Fruit fly (Drosophila melanogaster): ENCODE data around the gene CG10616.

The CG10616 gene

DNA sequence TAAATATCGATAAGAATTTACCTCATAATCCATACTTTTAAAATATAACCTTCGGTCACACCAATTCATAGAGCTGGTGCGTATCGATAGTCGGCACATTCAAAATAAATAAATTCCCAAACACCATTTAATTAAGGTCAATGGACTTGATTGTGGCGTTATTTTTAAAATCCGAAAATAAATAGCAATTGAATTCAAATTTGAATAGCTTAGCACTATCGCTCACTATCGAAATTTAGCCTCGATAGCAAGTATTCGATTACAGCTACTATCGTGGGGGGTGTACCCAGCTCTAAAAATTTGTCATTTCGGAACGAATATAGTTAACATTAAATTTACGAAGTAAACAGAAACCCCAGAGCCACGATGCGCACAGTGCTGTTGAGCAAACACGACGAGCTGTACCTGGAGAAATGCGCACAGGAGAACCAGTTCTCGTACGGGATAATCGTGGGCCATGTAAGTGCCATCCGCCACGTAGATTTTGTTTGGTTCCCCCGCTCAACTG, at the start of gene CG10616:
Gene CG10616 (plus strand): TSS at position 258 of the 508 bp plus-strand sequence.
- no peak for TF ChIP-seq CG3032 (tag; optimal IDR thresholded peaks at IDR 0.05)
- no peak for TF ChIP-seq topi (GFP tag; optimal IDR thresholded peaks at IDR 0.05)
- peak; percentile 11 for TF ChIP-seq esn (GFP tag; optimal IDR thresholded peaks at IDR 0.05)
- no peak for TF ChIP-seq CG6163 (GFP tag; IDR thresholded peaks at IDR 0.05)
- no peak for TF ChIP-seq dsx (GFP tag; optimal IDR thresholded peaks at IDR 0.05; ENCODE audit: poor library complexity, severe bottlenecking)
- TF ChIP-seq fd59A (GFP tag; optimal IDR thresholded peaks at IDR 0.05): no peak
- TF ChIP-seq Eip78C (GFP tag): peak; percentile 56

- TF ChIP-seq CG6808 (GFP tag; optimal IDR thresholded peaks at IDR 0.05) (no peak), CG3919 (GFP tag; optimal IDR thresholded peaks at IDR 0.05) (peak; percentile 61), eg (GFP tag; IDR thresholded peaks at IDR 0.05) (peak; percentile 30; the same call in 1 of the 3 replicates), CG6163 (GFP tag; IDR thresholded peaks at IDR 0.05) (0 out of 3 replicates have a peak, but pooled peaks have one; percentile 7)
These were observed 39.0 kb upstream of the CG10616 start, which contains the start of gene toe for dm6 chr3L:12432392-12433012. TSS of gene toe (minus strand) at chr3L:12432668.

DNA sequence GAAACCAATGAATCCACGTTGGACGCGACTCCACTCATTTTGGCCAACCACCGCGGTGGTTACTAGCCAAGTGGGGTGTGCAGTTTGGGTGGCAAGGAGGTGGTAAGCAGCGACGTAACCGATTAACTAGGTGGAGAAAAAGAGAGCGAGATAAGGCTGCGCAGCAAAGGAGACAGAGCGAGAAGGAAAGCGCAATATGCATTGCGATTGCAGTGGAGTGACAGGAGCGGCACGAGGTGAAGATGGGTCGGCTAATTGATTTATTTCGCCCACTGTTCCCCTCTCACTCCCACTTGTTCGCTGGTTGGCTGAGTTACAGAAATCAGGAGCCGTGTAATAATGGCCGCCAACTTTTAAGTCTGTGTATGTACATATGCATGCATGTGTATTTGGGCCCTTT, 37.8 kb upstream of the CG10616 start:
- TF ChIP-seq svp (GFP tag): peak; percentile 53
- TF ChIP-seq Ets96B (tag; optimal IDR thresholded peaks at IDR 0.05): no peak
- TF ChIP-seq Lpt (GFP tag; optimal IDR thresholded peaks at IDR 0.05): no peak
- TF ChIP-seq CG7368 (GFP tag; optimal IDR thresholded peaks at IDR 0.05): peak; percentile 40

dm6 chr3L:12434432-12434831, 37.1 kb upstream of the CG10616 start:
- peak; percentile 60 for TF ChIP-seq fkh (GFP tag; optimal IDR thresholded peaks at IDR 0.05)
- TF ChIP-seq salr (GFP tag; optimal IDR thresholded peaks at IDR 0.05): no peak
- TF ChIP-seq vri (GFP tag; optimal IDR thresholded peaks at IDR 0.05): peak; percentile 76

dm6 chr3L:12442593-12442992, 28.9 kb upstream of the CG10616 start:
- TF ChIP-seq CG11762 (GFP tag; optimal IDR thresholded peaks at IDR 0.05; ENCODE audit: insufficient read depth) (no peak), Ets21C (GFP tag; optimal IDR thresholded peaks at IDR 0.05) (peak; percentile 30), esn (GFP tag; optimal IDR thresholded peaks at IDR 0.05) (peak; percentile 68), CG15336 (GFP tag; IDR thresholded peaks at IDR 0.05) (peak; percentile 59), Sox15 (GFP tag; optimal IDR thresholded peaks at IDR 0.05) (peak; percentile 51), Hr38 (GFP tag; optimal IDR thresholded peaks at IDR 0.05) (no peak), CG6808 (GFP tag; optimal IDR thresholded peaks at IDR 0.05) (peak; percentile 76), Blimp-1 (GFP tag; optimal IDR thresholded peaks at IDR 0.05) (peak; percentile 11), fd85E (GFP tag; optimal IDR thresholded peaks at IDR 0.05) (no peak), CG10669 (GFP tag; optimal IDR thresholded peaks at IDR 0.05) (peak; percentile 75), eg (GFP tag; IDR thresholded peaks at IDR 0.05) (peak; percentile 50; the same call in 1 of the 3 replicates), Hr39 (GFP tag; optimal IDR thresholded peaks at IDR 0.05) (peak; percentile 53), CG6854 (GFP tag; optimal IDR thresholded peaks at IDR 0.05) (peak; percentile 3), CG32006 (GFP tag; optimal IDR thresholded peaks at IDR 0.05) (peak; percentile 75), Ets96B (tag; optimal IDR thresholded peaks at IDR 0.05) (peak; percentile 71), CG6163 (GFP tag; IDR thresholded peaks at IDR 0.05) (peak; percentile 65; the same call in 2 of the 3 replicates), topi (GFP tag; optimal IDR thresholded peaks at IDR 0.05) (peak; percentile 64), CG11294 (GFP tag; IDR thresholded peaks at IDR 0.05) (no peak), CG11902 (GFP tag; optimal IDR thresholded peaks at IDR 0.05) (peak; percentile 31), pdm3 (GFP tag; optimal IDR thresholded peaks at IDR 0.05) (peak; percentile 78), OdsH (GFP tag; optimal IDR thresholded peaks at IDR 0.05) (peak; percentile 70), svp (GFP tag) (peak; percentile 88), Eip78C (GFP tag) (peak; percentile 94), achi (GFP tag; optimal IDR thresholded peaks at IDR 0.05) (peak; percentile 73), cyc (GFP tag; optimal IDR thresholded peaks at IDR 0.05) (peak; percentile 62), ss (GFP tag; optimal IDR thresholded peaks at IDR 0.05) (peak; percentile 65 to 71), CG31627 (GFP tag; optimal IDR thresholded peaks at IDR 0.05) (peak; percentile 60), CG16779 (tag; optimal IDR thresholded peaks at IDR 0.05) (peak; percentile 5), lz (GFP tag; optimal IDR thresholded peaks at IDR 0.05) (peak; percentile 47), Sox14 (GFP tag; optimal IDR thresholded peaks at IDR 0.05) (peak; percentile 72), vri (GFP tag; optimal IDR thresholded peaks at IDR 0.05) (peak; percentile 45), net (GFP tag; optimal IDR thresholded peaks at IDR 0.05) (peak; percentile 53), spab (GFP tag; optimal IDR thresholded peaks at IDR 0.05) (peak; percentile 35), CG7368 (GFP tag; optimal IDR thresholded peaks at IDR 0.05) (peak; percentile 37)

All from whole organism, prepupa.